Worm (Caenorhabditis elegans) whole organism, L1 larva: ENCODE results near the gene mam-3.

Source experiments
- ceh-82 ChIP-seq, 3 experiments: fragments of 150-350 bp in 1 of 3; sonication (generic microtip) in 2 of 3; optimal IDR thresholded peaks; 2 replicates each; lab custom pipeline; 2014 to 2017; ENCODE audit warnings: missing biosample characterization in 3 of 3, missing genetic modification characterization in 3 of 3
- efl-3 ChIP-seq: fragments of 200-800 bp; sonication (Bioruptor generic); optimal IDR thresholded peaks from 2 replicates; lab custom pipeline; 2018; ENCODE audit warnings: mild to moderate bottlenecking, missing genetic modification characterization, missing compliant biosample characterization
- fkh-10 ChIP-seq: sonication (generic microtip); optimal IDR thresholded peaks from 2 replicates; lab custom pipeline; 2017; ENCODE audit warnings: missing biosample characterization, missing genetic modification reagents, missing genetic modification characterization
- irx-1 ChIP-seq: sonication (generic microtip); optimal IDR thresholded peaks from 2 replicates; lab custom pipeline; 2016; ENCODE audit warnings: missing genetic modification characterization, missing compliant biosample characterization
- jun-1 ChIP-seq: fragments of 150-350 bp; optimal IDR thresholded peaks from 2 replicates; lab custom pipeline; 2014; ENCODE audit warnings: missing biosample characterization, missing genetic modification reagents, missing genetic modification characterization
- lin-13 ChIP-seq: fragments of 150-350 bp; optimal IDR thresholded peaks from 2 replicates; lab custom pipeline; 2014; ENCODE audit warnings: missing biosample characterization, missing genetic modification reagents, missing genetic modification characterization
- lin-15B ChIP-seq: fragments of 150-350 bp; sonication (generic microtip); optimal IDR thresholded peaks from 3 replicates; lab custom pipeline; 2014; ENCODE audit warnings: missing biosample characterization, missing genetic modification characterization
- mef-2 ChIP-seq: fragments of 150-350 bp; optimal IDR thresholded peaks from 2 replicates; lab custom pipeline; 2014; ENCODE audit warnings: missing biosample characterization, missing genetic modification characterization
- unc-130 ChIP-seq: fragments of 150-350 bp; optimal IDR thresholded peaks from 2 replicates; lab custom pipeline; 2017; ENCODE audit warnings: missing biosample characterization, missing genetic modification characterization, inconsistent platforms
- unc-30 ChIP-seq: sonication (generic microtip); optimal IDR thresholded peaks from 2 replicates; lab custom pipeline; 2017; ENCODE audit warnings: missing biosample characterization, missing genetic modification characterization
- unc-62 ChIP-seq: fragments of 150-350 bp; optimal IDR thresholded peaks from 2 replicates; lab custom pipeline; 2014; ENCODE audit warnings: missing biosample characterization, missing genetic modification reagents, missing genetic modification characterization

ce11 chrIV:13487019-13487418 is 41.8 kb upstream of the mam-3 start:
- TF ChIP-seq unc-30 (tag; lab: Kevin White, UChicago) (no peak), efl-3 (GFP tag; lab: Kevin White, UChicago) (no peak), unc-130 (no peak), ceh-82 (tag; optimal IDR thresholded peaks at IDR 0.05; lab: Kevin White, UChicago) (no peak), fkh-10 (GFP tag; lab: Kevin White, UChicago) (no peak), jun-1 (tag; lab: Kevin White, UChicago) (no peak), unc-62 (no peak), mef-2 (no peak), lin-13 (GFP tag; lab: Kevin White, UChicago) (no peak), irx-1 (tag; lab: Kevin White, UChicago) (no peak), lin-15B (tag; lab: Kevin White, UChicago) (no peak)
